Worm (Caenorhabditis elegans) whole organism, mixed stage, embryonic: ENCODE data around the gene clc-1.
A peak's percentile ranks its signal among the peaks of the same experiment; 100 is the strongest.

ENCODE experiments used
- M03D4.4 ChIP-seq: sonication (generic microtip); optimal IDR thresholded peaks from 2 replicates; lab custom pipeline; 2017; ENCODE audit warnings: mild to moderate bottlenecking, missing genetic modification characterization, missing compliant biosample characterization
- bed-3 ChIP-seq: fragments of 200-800 bp; sonication (Bioruptor generic); optimal IDR thresholded peaks from 3 replicates; lab custom pipeline; 2018; ENCODE audit warnings: mild to moderate bottlenecking, missing genetic modification characterization, moderate library complexity, missing compliant biosample characterization
- blmp-1 ChIP-seq: fragments of 150-350 bp; optimal IDR thresholded peaks from 2 replicates; lab custom pipeline; 2014; ENCODE audit warnings: missing biosample characterization, missing genetic modification characterization
- ceh-39 ChIP-seq: fragments of 150-350 bp; optimal IDR thresholded peaks from 2 replicates; lab custom pipeline; 2014; ENCODE audit warnings: missing biosample characterization, missing genetic modification characterization
- ceh-43 ChIP-seq: fragments of 200-800 bp; sonication (Bioruptor generic); optimal IDR thresholded peaks from 2 replicates; lab custom pipeline; 2018; ENCODE audit warnings: mild to moderate bottlenecking, missing genetic modification characterization, moderate library complexity, missing compliant biosample characterization
- ceh-83 ChIP-seq: fragments of 200-800 bp; sonication (Bioruptor generic); optimal IDR thresholded peaks from 2 replicates; lab custom pipeline; 2018; ENCODE audit warnings: mild to moderate bottlenecking, missing genetic modification characterization, missing compliant biosample characterization
- ces-1 ChIP-seq: fragments of 150-350 bp; optimal IDR thresholded peaks from 2 replicates; lab custom pipeline; 2014; ENCODE audit warnings: missing biosample characterization, missing genetic modification reagents, missing genetic modification characterization
- cnd-1 ChIP-seq: fragments of 200-800 bp; sonication (Bioruptor generic); optimal IDR thresholded peaks from 2 replicates; lab custom pipeline; 2018; ENCODE audit warnings: mild to moderate bottlenecking, missing genetic modification characterization, missing compliant biosample characterization
- drap-1 ChIP-seq: fragments of 200-800 bp; sonication (Bioruptor generic); optimal IDR thresholded peaks from 3 replicates; lab custom pipeline; 2018; ENCODE audit warnings: mild to moderate bottlenecking, missing genetic modification characterization, missing compliant biosample characterization
- elt-1 ChIP-seq: sonication (generic microtip); optimal IDR thresholded peaks from 2 replicates; lab custom pipeline; 2017; ENCODE audit warnings: missing genetic modification characterization, mild to moderate bottlenecking, missing compliant biosample characterization, antibody characterized with exemption, moderate library complexity, borderline replicate concordance; ENCODE audit not compliant: insufficient read depth
- elt-3 ChIP-seq: fragments of 150-350 bp; optimal IDR thresholded peaks from 2 replicates; lab custom pipeline; 2014; ENCODE audit warnings: missing biosample characterization, missing genetic modification characterization
- flh-1 ChIP-seq: fragments of 200-800 bp; sonication (Bioruptor generic); optimal IDR thresholded peaks from 2 replicates; lab custom pipeline; 2018; ENCODE audit warnings: mild to moderate bottlenecking, missing genetic modification characterization, moderate library complexity, missing compliant biosample characterization
- ham-2 ChIP-seq: fragments of 200-800 bp; sonication (Bioruptor generic); optimal IDR thresholded peaks from 2 replicates; lab custom pipeline; 2018; ENCODE audit warnings: mild to moderate bottlenecking, missing genetic modification characterization, missing compliant biosample characterization
- hlh-1 ChIP-seq: fragments of 150-350 bp; optimal IDR thresholded peaks from 2 replicates; lab custom pipeline; 2014; ENCODE audit warnings: missing biosample characterization, missing genetic modification reagents, missing genetic modification characterization
- lin-13 ChIP-seq: fragments of 150-350 bp; optimal IDR thresholded peaks from 2 replicates; lab custom pipeline; 2014; ENCODE audit warnings: missing biosample characterization, missing genetic modification characterization
- lin-32 ChIP-seq: fragments of 200-800 bp; sonication (Bioruptor generic); optimal IDR thresholded peaks from 2 replicates; lab custom pipeline; 2018; ENCODE audit warnings: mild to moderate bottlenecking, missing genetic modification characterization, missing compliant biosample characterization
- lsy-2 ChIP-seq: fragments of 150-350 bp; optimal IDR thresholded peaks from 2 replicates; lab custom pipeline; 2014; ENCODE audit warnings: missing biosample characterization, missing genetic modification characterization
- mab-5 ChIP-seq: fragments of 150-350 bp; optimal IDR thresholded peaks from 2 replicates; lab custom pipeline; 2014; ENCODE audit warnings: missing biosample characterization, missing genetic modification characterization
- mep-1 ChIP-seq: fragments of 150-350 bp; optimal IDR thresholded peaks from 2 replicates; lab custom pipeline; 2017; ENCODE audit warnings: missing biosample characterization, missing genetic modification reagents, missing genetic modification characterization, inconsistent platforms
- mls-2 ChIP-seq: sonication (generic microtip); optimal IDR thresholded peaks from 2 replicates; lab custom pipeline; 2016; ENCODE audit warnings: mild to moderate bottlenecking, missing genetic modification characterization, moderate library complexity, missing compliant biosample characterization
- nhr-12 ChIP-seq: fragments of 150-350 bp; optimal IDR thresholded peaks from 2 replicates; lab custom pipeline; 2014; ENCODE audit warnings: missing biosample characterization, missing genetic modification characterization
- nhr-2 ChIP-seq: fragments of 150-350 bp; optimal IDR thresholded peaks from 2 replicates; lab custom pipeline; 2014; ENCODE audit warnings: missing biosample characterization, missing genetic modification characterization
- nhr-237 ChIP-seq: fragments of 150-350 bp; optimal IDR thresholded peaks from 2 replicates; lab custom pipeline; 2014; ENCODE audit warnings: missing biosample characterization, missing genetic modification characterization
- nhr-28 ChIP-seq: fragments of 150-350 bp; optimal IDR thresholded peaks from 2 replicates; lab custom pipeline; 2014; ENCODE audit warnings: missing biosample characterization, missing genetic modification characterization
- nhr-76 ChIP-seq: sonication (generic microtip); optimal IDR thresholded peaks from 2 replicates; lab custom pipeline; 2017; ENCODE audit warnings: missing biosample characterization, missing genetic modification characterization
- pha-4 ChIP-seq: fragments of 150-350 bp; optimal IDR thresholded peaks from 2 replicates; lab custom pipeline; 2018; ENCODE audit warnings: missing biosample characterization, missing genetic modification reagents, missing genetic modification characterization
- sem-2 ChIP-seq: fragments of 200-800 bp; sonication (Bioruptor generic); optimal IDR thresholded peaks from 2 replicates; lab custom pipeline; 2018; ENCODE audit warnings: mild to moderate bottlenecking, missing genetic modification characterization, missing compliant biosample characterization
- snpc-4 ChIP-seq: fragments of 150-350 bp; optimal IDR thresholded peaks from 2 replicates; lab custom pipeline; 2014; ENCODE audit warnings: missing biosample characterization, missing genetic modification characterization
- sptf-1 ChIP-seq: sonication (generic microtip); optimal IDR thresholded peaks from 2 replicates; lab custom pipeline; 2017; ENCODE audit warnings: mild to moderate bottlenecking, missing genetic modification characterization, moderate library complexity, missing compliant biosample characterization
- tbx-8 ChIP-seq: fragments of 200-800 bp; sonication (Bioruptor generic); optimal IDR thresholded peaks from 2 replicates; lab custom pipeline; 2018; ENCODE audit warnings: mild to moderate bottlenecking, missing genetic modification characterization, moderate library complexity, missing compliant biosample characterization
- unc-120 ChIP-seq: sonication (generic microtip); optimal IDR thresholded peaks from 2 replicates; lab custom pipeline; 2017; ENCODE audit warnings: missing genetic modification characterization, missing compliant biosample characterization; ENCODE audit not compliant: poor library complexity, severe bottlenecking
- unc-39 ChIP-seq: fragments of 150-350 bp; optimal IDR thresholded peaks from 2 replicates; lab custom pipeline; 2014; ENCODE audit warnings: missing biosample characterization, missing genetic modification characterization
- unc-62 ChIP-seq: fragments of 150-350 bp; optimal IDR thresholded peaks from 2 replicates; lab custom pipeline; 2014; ENCODE audit warnings: missing biosample characterization, missing genetic modification reagents, missing genetic modification characterization
- zip-8 ChIP-seq: fragments of 150-350 bp; optimal IDR thresholded peaks from 2 replicates; lab custom pipeline; 2014; ENCODE audit warnings: missing biosample characterization, missing genetic modification characterization
- ztf-11 ChIP-seq: fragments of 150-350 bp; optimal IDR thresholded peaks from 2 replicates; lab custom pipeline; 2014; ENCODE audit warnings: missing biosample characterization, missing genetic modification characterization

Gene clc-1

DNA sequence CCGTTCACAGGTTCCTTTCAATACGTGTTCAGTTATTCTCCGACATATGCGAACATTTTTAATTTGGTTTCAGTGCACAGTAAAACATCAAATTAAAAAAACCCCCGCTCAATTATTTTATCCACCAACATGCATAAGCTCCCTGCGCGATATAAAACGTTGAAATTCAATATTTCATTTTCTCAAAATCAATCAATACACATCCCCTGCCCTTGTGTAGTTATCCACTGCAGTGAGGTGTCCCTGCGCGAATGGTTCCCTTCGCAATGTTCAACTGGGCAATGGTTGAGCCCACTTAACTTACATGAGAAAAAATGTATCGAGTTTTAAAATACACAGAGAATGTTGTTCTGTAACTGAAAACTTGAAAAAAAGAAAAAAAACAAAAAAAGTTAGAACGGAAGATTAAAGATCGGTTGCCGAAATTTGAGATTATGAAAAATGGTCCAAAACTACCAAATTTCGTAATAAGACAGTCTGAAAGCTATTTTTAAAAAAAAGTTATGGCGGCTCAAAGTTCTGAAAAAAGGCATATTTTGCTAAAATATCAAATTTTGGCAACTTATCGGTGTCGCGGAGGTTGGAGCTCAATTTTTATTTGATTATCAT is 46.8 kb downstream of the clc-1 start (continued):
- TF ChIP-seq zip-8 (tag; lab: Kevin White, UChicago) (no peak), cnd-1 (tag; lab: Kevin White, UChicago) (peak; percentile 93), nhr-76 (peak; percentile 53)
- TF ChIP-seq, all 35 proteins: peak for 30

DNA sequence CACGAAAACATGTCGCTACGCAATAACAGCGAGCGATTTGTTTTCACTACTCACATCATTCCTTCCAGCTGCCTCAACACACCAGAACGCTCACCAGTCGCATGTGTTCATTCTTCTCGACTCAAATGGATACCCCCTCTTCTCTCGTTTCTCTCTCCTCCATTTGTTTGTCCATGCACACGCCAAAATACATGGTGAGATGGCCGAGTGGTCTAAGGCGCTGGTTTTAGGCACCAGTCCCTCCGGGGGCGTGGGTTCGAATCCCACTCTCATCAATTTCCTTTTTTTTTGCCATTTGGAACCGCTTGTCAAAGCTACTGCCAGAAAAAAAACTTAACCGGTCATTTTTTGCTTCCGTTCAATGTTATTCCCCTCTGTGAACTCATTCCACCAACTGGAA is 48.2 kb downstream of the clc-1 start:
- no peak for TF ChIP-seq unc-62 (GFP tag; lab: Kevin White, UChicago)
- TF ChIP-seq nhr-12 (tag; lab: Kevin White, UChicago): peak; percentile 6
- no peak for TF ChIP-seq elt-1 (tag; lab: Kevin White, UChicago)
- TF ChIP-seq lsy-2 (tag; lab: Kevin White, UChicago): no peak
- peak; percentile 86 for TF ChIP-seq sptf-1
- no peak for TF ChIP-seq snpc-4 (tag; lab: Kevin White, UChicago)
- peak; percentile 41 for TF ChIP-seq mep-1 (tag; lab: Kevin White, UChicago)
- TF ChIP-seq flh-1 (GFP tag; lab: Kevin White, UChicago): peak; percentile 31
- TF ChIP-seq tbx-8: peak; percentile 51
- TF ChIP-seq ceh-83 (GFP tag; lab: Kevin White, UChicago): peak; percentile 83
- TF ChIP-seq nhr-237 (tag; lab: Kevin White, UChicago): peak; percentile 9
- TF ChIP-seq mls-2 (tag; lab: Kevin White, UChicago): peak; percentile 88
- peak; percentile 16 for TF ChIP-seq ceh-39 (tag; lab: Kevin White, UChicago)
- peak; percentile 73 for TF ChIP-seq sem-2 (GFP tag; lab: Kevin White, UChicago)
- TF ChIP-seq nhr-76: no peak
- TF ChIP-seq unc-120 (tag; lab: Kevin White, UChicago): peak; percentile 46
- no peak for TF ChIP-seq elt-3 (tag; lab: Kevin White, UChicago)
- TF ChIP-seq ham-2 (GFP tag; lab: Kevin White, UChicago): peak; percentile 5
- peak; percentile 69 for TF ChIP-seq ztf-11 (tag; lab: Kevin White, UChicago)
- no peak for TF ChIP-seq zip-8 (tag; lab: Kevin White, UChicago)
- peak; percentile 84 for TF ChIP-seq drap-1 (GFP tag; lab: Kevin White, UChicago)
- peak; percentile 86 for TF ChIP-seq cnd-1 (tag; lab: Kevin White, UChicago)
- TF ChIP-seq nhr-2 (tag; lab: Kevin White, UChicago): no peak
- TF ChIP-seq lin-32: peak; percentile 63
- no peak for TF ChIP-seq unc-39
- no peak for TF ChIP-seq mab-5 (tag; lab: Kevin White, UChicago)
- TF ChIP-seq nhr-28 (tag; lab: Kevin White, UChicago): no peak
- peak; percentile 55 for TF ChIP-seq bed-3 (GFP tag; lab: Kevin White, UChicago)
- TF ChIP-seq lin-13: peak; percentile 64
- peak; percentile 75 for TF ChIP-seq ceh-43 (GFP tag; lab: Kevin White, UChicago)
- TF ChIP-seq hlh-1: no peak
- TF ChIP-seq M03D4.4: peak; percentile 82
- no peak for TF ChIP-seq blmp-1
- peak; percentile 48 for TF ChIP-seq pha-4
- TF ChIP-seq ces-1 (GFP tag; lab: Kevin White, UChicago): peak; percentile 55

DNA sequence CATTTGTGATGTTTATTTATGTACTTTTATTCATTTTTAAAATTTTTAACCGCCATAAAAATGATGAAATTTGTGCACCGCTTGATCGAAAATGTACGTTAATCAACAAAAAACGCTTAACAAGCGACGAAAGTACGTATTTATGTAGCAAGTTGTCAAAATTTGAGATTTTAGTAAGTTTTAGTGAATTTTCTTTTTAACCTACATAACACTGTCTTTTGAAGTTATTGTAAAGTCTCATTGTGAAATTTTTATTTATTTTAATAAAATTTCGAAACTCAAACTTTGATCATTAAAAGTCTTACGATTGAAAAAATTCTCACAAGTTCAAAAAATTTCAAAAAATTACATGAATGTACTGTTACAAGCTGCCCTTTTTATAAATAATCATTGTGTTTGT is 50.1 kb downstream of the clc-1 start:
- no peak for TF ChIP-seq elt-3 (tag; lab: Kevin White, UChicago)
- TF ChIP-seq tbx-8: no peak
- TF ChIP-seq nhr-12 (tag; lab: Kevin White, UChicago): no peak
- TF ChIP-seq sem-2 (GFP tag; lab: Kevin White, UChicago): no peak
- TF ChIP-seq ceh-43 (GFP tag; lab: Kevin White, UChicago): no peak
- no peak for TF ChIP-seq pha-4
- no peak for TF ChIP-seq mep-1 (tag; lab: Kevin White, UChicago)
- TF ChIP-seq sptf-1: no peak
- TF ChIP-seq nhr-237 (tag; lab: Kevin White, UChicago): no peak
- TF ChIP-seq ham-2 (GFP tag; lab: Kevin White, UChicago): no peak
- no peak for TF ChIP-seq mab-5 (tag; lab: Kevin White, UChicago)
- TF ChIP-seq ceh-83 (GFP tag; lab: Kevin White, UChicago): no peak
- no peak for TF ChIP-seq ces-1 (GFP tag; lab: Kevin White, UChicago)
- TF ChIP-seq flh-1 (GFP tag; lab: Kevin White, UChicago): no peak
- no peak for TF ChIP-seq zip-8 (tag; lab: Kevin White, UChicago)
